Fruit fly (Drosophila melanogaster) whole organism, embryonic: ENCODE data around the gene Mdr65.
A peak's percentile ranks its signal among the peaks of the same experiment; 100 is the strongest.

Source experiments
- Aef1 ChIP-seq: fragments of 200-800 bp; sonication (Bioruptor generic); IDR thresholded peaks from 3 replicates; pipeline ENCODE4 v1.3.6; 2022; ENCODE audit warnings: missing biosample characterization, missing genetic modification characterization
- Antp ChIP-seq: fragments of 200-800 bp; sonication (Bioruptor generic); optimal IDR thresholded peaks from 3 replicates; lab custom pipeline; 2016; ENCODE audit warnings: missing biosample characterization, missing genetic modification characterization
- BEAF-32 ChIP-seq: fragments of 200-800 bp; sonication (Bioruptor generic); optimal IDR thresholded peaks from 3 replicates; lab custom pipeline; 2017; ENCODE audit warnings: missing biosample characterization, missing genetic modification characterization, mild to moderate bottlenecking, moderate library complexity, missing genetic modification reagents
- CG10654 ChIP-seq: fragments of 200-800 bp; sonication (Bioruptor generic); optimal IDR thresholded peaks from 2 replicates; lab custom pipeline; 2016; ENCODE audit warnings: missing biosample characterization, missing genetic modification characterization
- CG12744 ChIP-seq: fragments of 200-800 bp; sonication (Bioruptor generic); optimal IDR thresholded peaks from 2 replicates; lab custom pipeline; 2016; ENCODE audit warnings: missing biosample characterization, missing genetic modification characterization
- CG14667 ChIP-seq: fragments of 200-800 bp; sonication (Bioruptor generic); IDR thresholded peaks from 2 replicates; pipeline ENCODE4 v1.3.6; 2022; ENCODE audit warnings: missing biosample characterization, missing genetic modification characterization
- CG15011 ChIP-seq: fragments of 200-800 bp; sonication (Bioruptor generic); optimal IDR thresholded peaks from 3 replicates; lab custom pipeline; 2018; ENCODE audit warnings: missing biosample characterization, mild to moderate bottlenecking, missing genetic modification characterization
- CG1602 ChIP-seq: fragments of 200-800 bp; sonication (Bioruptor generic); optimal IDR thresholded peaks from 3 replicates; lab custom pipeline; 2016; ENCODE audit warnings: missing biosample characterization, missing genetic modification characterization
- CG1647 ChIP-seq: fragments of 200-800 bp; sonication (Bioruptor generic); optimal IDR thresholded peaks from 3 replicates; lab custom pipeline; 2016; ENCODE audit warnings: missing biosample characterization, missing genetic modification characterization
- CG16815 ChIP-seq: fragments of 200-800 bp; sonication (Bioruptor generic); optimal IDR thresholded peaks from 3 replicates; lab custom pipeline; 2017; ENCODE audit warnings: missing biosample characterization, mild to moderate bottlenecking, missing genetic modification characterization
- CG17328 ChIP-seq: fragments of 200-800 bp; sonication (Bioruptor generic); IDR thresholded peaks from 2 replicates; pipeline ENCODE4 v1.3.6; 2022; ENCODE audit warnings: missing biosample characterization, missing genetic modification characterization
- CG17361 ChIP-seq: fragments of 200-800 bp; sonication (Bioruptor generic); IDR thresholded peaks from 3 replicates; pipeline ENCODE4 v1.3.6; 2022; ENCODE audit warnings: missing biosample characterization, missing genetic modification characterization
- CG17912 ChIP-seq: fragments of 200-800 bp; sonication (Bioruptor generic); optimal IDR thresholded peaks from 2 replicates; lab custom pipeline; 2018; ENCODE audit warnings: missing biosample characterization, mild to moderate bottlenecking, missing genetic modification characterization
- CG2712 ChIP-seq: fragments of 200-800 bp; optimal IDR thresholded peaks from 3 replicates; lab custom pipeline; 2019; ENCODE audit warnings: missing biosample characterization, mild to moderate bottlenecking, missing genetic modification characterization, moderate library complexity
- CG30431 ChIP-seq: fragments of 200-800 bp; sonication (Bioruptor generic); optimal IDR thresholded peaks from 2 replicates; lab custom pipeline; 2017; ENCODE audit warnings: missing biosample characterization, missing genetic modification characterization
- CG31224 ChIP-seq: fragments of 200-800 bp; sonication (Bioruptor generic); IDR thresholded peaks from 2 replicates; pipeline ENCODE4 v1.3.6; 2022; ENCODE audit warnings: missing biosample characterization, missing genetic modification characterization
- CG32532 ChIP-seq: fragments of 200-800 bp; sonication (Bioruptor generic); IDR thresholded peaks from 2 replicates; pipeline ENCODE4 v1.3.6; 2022; ENCODE audit warnings: missing biosample characterization, missing genetic modification characterization
- CG32772 ChIP-seq: fragments of 200-800 bp; sonication (Bioruptor generic); IDR thresholded peaks from 2 replicates; pipeline ENCODE4 v1.3.6; 2022; ENCODE audit warnings: missing biosample characterization, missing genetic modification characterization
- CG4424 ChIP-seq: fragments of 200-800 bp; sonication (Bioruptor generic); optimal IDR thresholded peaks from 3 replicates; lab custom pipeline; 2016; ENCODE audit warnings: missing biosample characterization, missing genetic modification characterization
- CG4820 ChIP-seq: fragments of 200-800 bp; sonication (Bioruptor generic); optimal IDR thresholded peaks from 3 replicates; lab custom pipeline; 2016; ENCODE audit warnings: missing biosample characterization, missing genetic modification characterization
- CG6765 ChIP-seq: fragments of 200-800 bp; sonication (Bioruptor generic); optimal IDR thresholded peaks from 3 replicates; lab custom pipeline; 2017; ENCODE audit warnings: missing biosample characterization, mild to moderate bottlenecking, missing genetic modification characterization
- CG8089 ChIP-seq: fragments of 200-800 bp; sonication (Bioruptor generic); optimal IDR thresholded peaks from 3 replicates; lab custom pipeline; 2016; ENCODE audit warnings: missing biosample characterization, missing genetic modification characterization
- CG8290 ChIP-seq, 3 experiments: fragments of 200-800 bp; sonication (Bioruptor generic); optimal IDR thresholded peaks; 2 replicates each; lab custom pipeline; 2016 to 2019; ENCODE audit warnings: missing biosample characterization in 3 of 3, missing genetic modification characterization in 3 of 3, mild to moderate bottlenecking in 2 of 3, moderate library complexity in 1 of 3
- CG8765 ChIP-seq: fragments of 200-800 bp; sonication (Bioruptor generic); IDR thresholded peaks from 2 replicates; pipeline ENCODE4 v1.3.6; 2022; ENCODE audit warnings: missing biosample characterization, missing genetic modification characterization
- CG9215 ChIP-seq: fragments of 200-800 bp; sonication (Bioruptor generic); IDR thresholded peaks from 2 replicates; pipeline ENCODE4 v1.3.6; 2022; ENCODE audit warnings: missing biosample characterization, missing genetic modification characterization
- HLH3B ChIP-seq: fragments of 200-800 bp; sonication (Bioruptor generic); IDR thresholded peaks from 2 replicates; pipeline ENCODE4 v1.3.6; 2022; ENCODE audit warnings: missing biosample characterization, missing genetic modification characterization
- Nf-YC ChIP-seq: fragments of 200-800 bp; optimal IDR thresholded peaks from 3 replicates; lab custom pipeline; 2019; ENCODE audit warnings: missing biosample characterization, mild to moderate bottlenecking, missing genetic modification characterization, moderate library complexity
- Optix ChIP-seq: fragments of 200-800 bp; sonication (Bioruptor generic); IDR thresholded peaks from 3 replicates; pipeline ENCODE4 v1.3.6; 2022; ENCODE audit warnings: missing biosample characterization, missing genetic modification characterization
- Rfx ChIP-seq: fragments of 200-800 bp; sonication (Bioruptor generic); IDR thresholded peaks from 2 replicates; pipeline ENCODE4 v1.3.6; 2022; ENCODE audit warnings: missing biosample characterization, missing genetic modification characterization
- Sox102F ChIP-seq: fragments of 200-800 bp; sonication (Bioruptor generic); optimal IDR thresholded peaks from 2 replicates; lab custom pipeline; 2018; ENCODE audit warnings: missing biosample characterization, mild to moderate bottlenecking, missing genetic modification characterization, moderate library complexity
- Spps ChIP-seq: fragments of 200-800 bp; sonication (Bioruptor generic); optimal IDR thresholded peaks from 2 replicates; lab custom pipeline; 2018; ENCODE audit warnings: missing biosample characterization, mild to moderate bottlenecking, missing genetic modification characterization
- Xbp1 ChIP-seq: fragments of 200-800 bp; sonication (Bioruptor generic); optimal IDR thresholded peaks from 3 replicates; lab custom pipeline; 2016; ENCODE audit warnings: missing biosample characterization, mild to moderate bottlenecking, missing genetic modification characterization
- aop ChIP-seq: fragments of 200-800 bp; sonication (Bioruptor generic); IDR thresholded peaks from 2 replicates; pipeline ENCODE4 v1.3.6; 2022; ENCODE audit warnings: missing biosample characterization, missing genetic modification characterization
- ara ChIP-seq: fragments of 200-800 bp; sonication (Bioruptor generic); IDR thresholded peaks from 2 replicates; pipeline ENCODE4 v1.3.6; 2022; ENCODE audit warnings: missing biosample characterization, missing genetic modification characterization
- az2 ChIP-seq: fragments of 200-800 bp; sonication (Bioruptor generic); optimal IDR thresholded peaks from 3 replicates; lab custom pipeline; 2016; ENCODE audit warnings: missing biosample characterization, missing genetic modification characterization
- chn ChIP-seq: fragments of 200-800 bp; sonication (Bioruptor generic); optimal IDR thresholded peaks from 2 replicates; lab custom pipeline; 2016; ENCODE audit warnings: missing biosample characterization, missing genetic modification characterization
- ci ChIP-seq: fragments of 200-800 bp; sonication (Bioruptor generic); IDR thresholded peaks from 3 replicates; pipeline ENCODE4 v1.3.6; 2022; ENCODE audit warnings: missing biosample characterization, missing genetic modification characterization
- da ChIP-seq: fragments of 200-800 bp; sonication (Bioruptor generic); optimal IDR thresholded peaks from 2 replicates; lab custom pipeline; 2016; ENCODE audit warnings: missing biosample characterization, missing genetic modification characterization
- danr ChIP-seq: fragments of 200-800 bp; sonication (Bioruptor generic); IDR thresholded peaks from 2 replicates; pipeline ENCODE4 v1.3.6; 2022; ENCODE audit warnings: missing biosample characterization, missing genetic modification characterization
- gro ChIP-seq: fragments of 200-800 bp; sonication (Bioruptor generic); optimal IDR thresholded peaks from 2 replicates; lab custom pipeline; 2016; ENCODE audit warnings: missing biosample characterization, missing genetic modification characterization
- ind ChIP-seq: fragments of 200-800 bp; sonication (Bioruptor generic); optimal IDR thresholded peaks from 3 replicates; lab custom pipeline; 2016; ENCODE audit warnings: missing biosample characterization, missing genetic modification characterization
- jing ChIP-seq: fragments of 200-800 bp; sonication (Bioruptor generic); optimal IDR thresholded peaks from 2 replicates; lab custom pipeline; 2018; ENCODE audit warnings: missing biosample characterization, mild to moderate bottlenecking, missing genetic modification characterization
- lola ChIP-seq, 3 experiments: fragments of >200 bp in 2 of 3; fragments of 200-800 bp in 1 of 3; sonication (Bioruptor generic) in 1 of 3; optimal IDR thresholded peaks; 2 replicates each; lab custom pipeline; 2017 to 2019; ENCODE audit warnings: missing biosample characterization in 3 of 3, missing genetic modification characterization in 3 of 3, mild to moderate bottlenecking in 1 of 3, moderate library complexity in 1 of 3
- mam ChIP-seq: fragments of 200-800 bp; sonication (Bioruptor generic); optimal IDR thresholded peaks from 3 replicates; lab custom pipeline; 2016; ENCODE audit warnings: missing biosample characterization, missing genetic modification characterization
- pan ChIP-seq, 4 experiments: fragments of >200 bp in 3 of 4; fragments of 200-800 bp in 1 of 4; sonication (Bioruptor generic) in 1 of 4; optimal IDR thresholded peaks in 3 of 4; IDR thresholded peaks in 1 of 4; 2 replicates each; pipeline versions ENCODE4 v1.3.6 to Lab custom; 2017 to 2022; ENCODE audit warnings: missing biosample characterization in 2 of 4, missing genetic modification characterization in 2 of 4, mixed read lengths in 1 of 4
- peb ChIP-seq: fragments of 200-800 bp; sonication (Bioruptor generic); IDR thresholded peaks from 2 replicates; pipeline ENCODE4 v1.3.6; 2022; ENCODE audit warnings: missing biosample characterization, missing genetic modification characterization
- sisA ChIP-seq: fragments of 200-800 bp; sonication (Bioruptor generic); IDR thresholded peaks from 2 replicates; pipeline ENCODE4 v1.3.6; 2022; ENCODE audit warnings: missing biosample characterization, missing genetic modification characterization
- slbo ChIP-seq: fragments of 200-800 bp; sonication (Bioruptor generic); IDR thresholded peaks from 2 replicates; pipeline ENCODE4 v1.3.6; 2022; ENCODE audit warnings: missing biosample characterization, missing genetic modification characterization
- sug ChIP-seq: fragments of 200-800 bp; optimal IDR thresholded peaks from 2 replicates; lab custom pipeline; 2019; ENCODE audit warnings: missing biosample characterization, mild to moderate bottlenecking, missing genetic modification characterization, moderate library complexity
- wdn ChIP-seq: fragments of 200-800 bp; sonication (Bioruptor generic); IDR thresholded peaks from 2 replicates; pipeline ENCODE4 v1.3.6; 2022; ENCODE audit warnings: missing biosample characterization, missing genetic modification characterization

Mdr65 gene

dm6 chr3L:6220187-6220586 lies 25.4 kb downstream of the Mdr65 start, which contains the start of gene CG33946 (continued):
- TF ChIP-seq Sox102F (GFP tag; lab: Kevin White, UChicago) (peak; percentile 20), CG8089 (GFP tag; lab: Kevin White, UChicago) (peak; percentile 0), Rfx (peak; percentile 30; the same call in 1 of the 2 replicates), Antp (GFP tag; lab: Kevin White, UChicago) (peak; percentile 8), CG30431 (peak; percentile 35), CG17361 (GFP tag; lab: Robert Waterston, UW) (0 out of 3 replicates have a peak, but pooled peaks have one; percentile 22), Spps (tag; lab: Kevin White, UChicago) (no peak), pan (optimal IDR thresholded peaks at IDR 0.05; lab: Kevin White, UChicago) (no peak), pan (GFP tag; optimal IDR thresholded peaks at IDR 0.05 in 1 of 2, IDR thresholded peaks at IDR 0.05 in 1 of 2) (peak in 1 of 2 experiments; percentile 55), gro (GFP tag; lab: Kevin White, UChicago) (no peak), CG31224 (GFP tag; lab: Robert Waterston, UW) (no peak), sisA (GFP tag; lab: Robert Waterston, UW) (peak; percentile 48), Xbp1 (peak; percentile 12), CG32532 (GFP tag; lab: Robert Waterston, UW) (0 out of 2 replicates have a peak, but pooled peaks have one; percentile 19), CG6765 (GFP tag; lab: Kevin White, UChicago) (no peak), wdn (GFP tag; lab: Robert Waterston, UW) (peak; percentile 9; the same call in 1 of the 2 replicates), peb (GFP tag; lab: Robert Waterston, UW) (0 out of 2 replicates have a peak, but pooled peaks have one; percentile 8), CG8765 (GFP tag; lab: Robert Waterston, UW) (peak; percentile 46; the same call in 1 of the 2 replicates), sug (no peak), CG9215 (peak; percentile 34; the same call in 1 of the 2 replicates), CG15011 (GFP tag; lab: Kevin White, UChicago) (no peak), CG4820 (GFP tag; lab: Kevin White, UChicago) (peak; percentile 23), jing (GFP tag; lab: Kevin White, UChicago) (peak; percentile 1), CG17328 (GFP tag; lab: Robert Waterston, UW) (peak; percentile 37; the same call in 1 of the 2 replicates), Nf-YC (tag; lab: Kevin White, UChicago) (no peak), aop (GFP tag; lab: Robert Waterston, UW) (no peak), CG14667 (GFP tag; lab: Robert Waterston, UW) (0 out of 2 replicates have a peak, but pooled peaks have one; percentile 5), lola (GFP tag; optimal IDR thresholded peaks at IDR 0.05; lab: Kevin White, UChicago) (peak in 1 of 3 experiments; percentile 13), Optix (GFP tag; lab: Robert Waterston, UW) (peak; percentile 57; the same call in 1 of the 3 replicates), danr (GFP tag; lab: Robert Waterston, UW) (0 out of 2 replicates have a peak, but pooled peaks have one; percentile 15), CG32772 (GFP tag; lab: Robert Waterston, UW) (peak; percentile 26; the same call in 1 of the 2 replicates), BEAF-32 (GFP tag; lab: Kevin White, UChicago) (no peak), az2 (GFP tag; lab: Kevin White, UChicago) (peak; percentile 23), mam (GFP tag; lab: Kevin White, UChicago) (peak; percentile 5), CG10654 (GFP tag; lab: Kevin White, UChicago) (peak; percentile 21), Aef1 (GFP tag; lab: Robert Waterston, UW) (0 out of 3 replicates have a peak, but pooled peaks have one; percentile 23), HLH3B (GFP tag; lab: Robert Waterston, UW) (0 out of 2 replicates have a peak, but pooled peaks have one; percentile 42), ara (GFP tag; lab: Robert Waterston, UW) (peak; percentile 42; the same call in 1 of the 2 replicates), ind (GFP tag; lab: Kevin White, UChicago) (peak; percentile 2), CG2712 (tag; lab: Kevin White, UChicago) (peak; percentile 23), CG1602 (GFP tag; lab: Kevin White, UChicago) (peak; percentile 25), CG1647 (GFP tag; lab: Kevin White, UChicago) (no peak), CG8290 (GFP tag; optimal IDR thresholded peaks at IDR 0.05; lab: Kevin White, UChicago) (no peak), CG8290 (tag; optimal IDR thresholded peaks at IDR 0.05; lab: Kevin White, UChicago) (peak in 1 of 2 experiments; percentile 0), slbo (peak; percentile 51), CG12744 (GFP tag; lab: Kevin White, UChicago) (no peak), chn (GFP tag; lab: Kevin White, UChicago) (peak; percentile 33), CG4424 (GFP tag; lab: Kevin White, UChicago) (peak; percentile 35), ci (GFP tag; lab: Robert Waterston, UW) (0 out of 3 replicates have a peak, but pooled peaks have one; percentile 56), CG17912 (GFP tag; lab: Kevin White, UChicago) (no peak), CG16815 (GFP tag; lab: Kevin White, UChicago) (peak; percentile 29), da (no peak)
